Fruit fly (Drosophila melanogaster) whole organism, embryonic: ENCODE measurements around the gene wuho.

Experiments
- CG12104 ChIP-seq: fragments of 200-800 bp; sonication (Bioruptor generic); optimal IDR thresholded peaks from 3 replicates; lab custom pipeline; 2016; ENCODE audit warnings: missing biosample characterization, missing genetic modification characterization
- CG12659 ChIP-seq: fragments of 200-800 bp; sonication (Bioruptor generic); optimal IDR thresholded peaks from 3 replicates; lab custom pipeline; 2017; ENCODE audit warnings: mild to moderate bottlenecking, missing biosample characterization, missing genetic modification reagents, missing genetic modification characterization
- CG3281 ChIP-seq: fragments of 200-800 bp; sonication (Bioruptor generic); optimal IDR thresholded peaks from 3 replicates; lab custom pipeline; 2017; ENCODE audit warnings: missing biosample characterization, mild to moderate bottlenecking, missing genetic modification characterization
- CG6854 ChIP-seq: fragments of 200-800 bp; sonication (Bioruptor generic); optimal IDR thresholded peaks from 3 replicates; lab custom pipeline; 2017; ENCODE audit warnings: missing biosample characterization, mild to moderate bottlenecking, missing genetic modification characterization
- Mes4 ChIP-seq: fragments of 200-800 bp; sonication (Bioruptor generic); optimal IDR thresholded peaks from 2 replicates; lab custom pipeline; 2016; ENCODE audit warnings: missing biosample characterization, missing genetic modification characterization
- Neu2 ChIP-seq: fragments of 200-800 bp; sonication (Bioruptor generic); optimal IDR thresholded peaks from 3 replicates; lab custom pipeline; 2016; ENCODE audit warnings: missing biosample characterization, missing genetic modification characterization, borderline replicate concordance
- Nf-YC ChIP-seq: fragments of 200-800 bp; optimal IDR thresholded peaks from 3 replicates; lab custom pipeline; 2019; ENCODE audit warnings: missing biosample characterization, mild to moderate bottlenecking, missing genetic modification characterization, moderate library complexity

dm6 chrX:6287842-6288241, at the start of gene wuho, which contains the start of gene Top3beta:
- no peak for TF ChIP-seq CG6854 (GFP tag; lab: Kevin White, UChicago)
- no peak for TF ChIP-seq CG12104
- TF ChIP-seq Mes4 (GFP tag; lab: Kevin White, UChicago) = peak; percentile 7
- TF ChIP-seq Nf-YC (tag; lab: Kevin White, UChicago) = peak; percentile 74
- TF ChIP-seq CG12659 (GFP tag; lab: Kevin White, UChicago) = peak; percentile 95
- TF ChIP-seq Neu2 (GFP tag; lab: Kevin White, UChicago) = no peak
- peak; percentile 45 for TF ChIP-seq CG3281 (GFP tag; lab: Kevin White, UChicago)
